Fruit fly (Drosophila melanogaster) whole organism, embryonic: ENCODE data around the gene hop.

Experiments
- Abd-B ChIP-seq: fragments of 200-800 bp; sonication (Bioruptor generic); optimal IDR thresholded peaks from 2 replicates; lab custom pipeline; 2018; ENCODE audit warnings: missing biosample characterization, mild to moderate bottlenecking, missing genetic modification characterization, moderate library complexity
- Antp ChIP-seq: fragments of 200-800 bp; sonication (Bioruptor generic); optimal IDR thresholded peaks from 3 replicates; lab custom pipeline; 2016; ENCODE audit warnings: missing biosample characterization, missing genetic modification characterization
- Atf6 ChIP-seq: fragments of 200-800 bp; sonication (Bioruptor generic); IDR thresholded peaks from 2 replicates; pipeline ENCODE4 v1.3.6; 2022; ENCODE audit warnings: missing biosample characterization, missing genetic modification characterization
- CG10209 ChIP-seq: fragments of 200-800 bp; sonication (Bioruptor generic); optimal IDR thresholded peaks from 3 replicates; lab custom pipeline; 2017; ENCODE audit warnings: missing biosample characterization, mild to moderate bottlenecking, missing genetic modification characterization, missing genetic modification reagents
- CG10959 ChIP-seq: fragments of 200-800 bp; sonication (Bioruptor generic); IDR thresholded peaks from 2 replicates; pipeline ENCODE4 v1.3.6; 2022; ENCODE audit warnings: missing biosample characterization, missing genetic modification characterization
- CG12769 ChIP-seq: fragments of 200-800 bp; sonication (Bioruptor generic); optimal IDR thresholded peaks from 2 replicates; lab custom pipeline; 2019; ENCODE audit warnings: missing biosample characterization, mild to moderate bottlenecking, missing genetic modification characterization, moderate library complexity
- CG13296 ChIP-seq: fragments of 200-800 bp; sonication (Bioruptor generic); optimal IDR thresholded peaks from 3 replicates; lab custom pipeline; 2018; ENCODE audit warnings: missing biosample characterization, mild to moderate bottlenecking, missing genetic modification characterization
- CG14441 ChIP-seq: fragments of 200-800 bp; sonication (Bioruptor generic); IDR thresholded peaks from 2 replicates; pipeline ENCODE4 v1.3.6; 2022; ENCODE audit warnings: missing biosample characterization, missing genetic modification characterization
- CG14667 ChIP-seq: fragments of 200-800 bp; sonication (Bioruptor generic); IDR thresholded peaks from 2 replicates; pipeline ENCODE4 v1.3.6; 2022; ENCODE audit warnings: missing biosample characterization, missing genetic modification characterization
- CG17361 ChIP-seq: fragments of 200-800 bp; sonication (Bioruptor generic); IDR thresholded peaks from 3 replicates; pipeline ENCODE4 v1.3.6; 2022; ENCODE audit warnings: missing biosample characterization, missing genetic modification characterization
- CG18262 ChIP-seq: fragments of 200-800 bp; optimal IDR thresholded peaks from 3 replicates; lab custom pipeline; 2019; ENCODE audit warnings: missing biosample characterization, mild to moderate bottlenecking, missing genetic modification characterization, moderate library complexity
- CG2120 ChIP-seq: fragments of 200-800 bp; sonication (Bioruptor generic); optimal IDR thresholded peaks from 3 replicates; lab custom pipeline; 2016; ENCODE audit warnings: missing biosample characterization, missing genetic modification characterization
- CG32772 ChIP-seq: fragments of 200-800 bp; sonication (Bioruptor generic); IDR thresholded peaks from 2 replicates; pipeline ENCODE4 v1.3.6; 2022; ENCODE audit warnings: missing biosample characterization, missing genetic modification characterization
- CG3726 ChIP-seq: fragments of 200-800 bp; sonication (Bioruptor generic); IDR thresholded peaks from 3 replicates; pipeline ENCODE4, ENCODE4 v1.3.6; 2022; ENCODE audit warnings: missing biosample characterization, missing genetic modification characterization
- CG4617 ChIP-seq: fragments of 200-800 bp; sonication (Bioruptor generic); optimal IDR thresholded peaks from 3 replicates; lab custom pipeline; 2016; ENCODE audit warnings: missing biosample characterization, missing genetic modification characterization, borderline replicate concordance
- CG4730 ChIP-seq: fragments of 200-800 bp; sonication (Bioruptor generic); IDR thresholded peaks from 2 replicates; pipeline ENCODE4 v1.3.6; 2022; ENCODE audit warnings: missing biosample characterization, missing genetic modification characterization
- CG4820 ChIP-seq: fragments of 200-800 bp; sonication (Bioruptor generic); optimal IDR thresholded peaks from 3 replicates; lab custom pipeline; 2016; ENCODE audit warnings: missing biosample characterization, missing genetic modification characterization
- CG6689 ChIP-seq: fragments of 200-800 bp; sonication (Bioruptor generic); IDR thresholded peaks from 2 replicates; pipeline ENCODE4 v1.3.6; 2022; ENCODE audit warnings: missing biosample characterization, missing genetic modification characterization
- CG6854 ChIP-seq: fragments of 200-800 bp; sonication (Bioruptor generic); optimal IDR thresholded peaks from 3 replicates; lab custom pipeline; 2017; ENCODE audit warnings: missing biosample characterization, mild to moderate bottlenecking, missing genetic modification characterization
- CG7556 ChIP-seq: fragments of 200-800 bp; sonication (Bioruptor generic); optimal IDR thresholded peaks from 2 replicates; lab custom pipeline; 2017; ENCODE audit warnings: missing biosample characterization, mild to moderate bottlenecking, missing genetic modification characterization
- CG7963 ChIP-seq: fragments of 200-800 bp; sonication (Bioruptor generic); IDR thresholded peaks from 3 replicates; pipeline ENCODE4 v1.3.6; 2022; ENCODE audit warnings: missing biosample characterization, missing genetic modification characterization; ENCODE audit not compliant: partially characterized antibody
- CG7987 ChIP-seq: fragments of 200-800 bp; sonication (Bioruptor generic); optimal IDR thresholded peaks from 2 replicates; lab custom pipeline; 2018; ENCODE audit warnings: missing biosample characterization, mild to moderate bottlenecking, missing genetic modification characterization, moderate library complexity
- CG8944 ChIP-seq: fragments of 200-800 bp; sonication (Bioruptor generic); optimal IDR thresholded peaks from 3 replicates; lab custom pipeline; 2016; ENCODE audit warnings: missing biosample characterization, missing genetic modification characterization
- CG9727 ChIP-seq: fragments of 200-800 bp; sonication (Bioruptor generic); optimal IDR thresholded peaks from 3 replicates; lab custom pipeline; 2017; ENCODE audit warnings: missing biosample characterization, mild to moderate bottlenecking, missing genetic modification characterization
- CTCF ChIP-seq: fragments of 200-800 bp; sonication (Bioruptor generic); optimal IDR thresholded peaks from 2 replicates; lab custom pipeline; 2017; ENCODE audit warnings: missing biosample characterization, mild to moderate bottlenecking, missing genetic modification characterization, moderate library complexity
- CkIIα-i1 ChIP-seq: fragments of 200-800 bp; sonication (Bioruptor generic); IDR thresholded peaks from 2 replicates; pipeline ENCODE4 v1.3.6; 2022; ENCODE audit warnings: missing biosample characterization, missing genetic modification characterization
- Dad ChIP-seq: fragments of 200-800 bp; sonication (Bioruptor generic); optimal IDR thresholded peaks from 3 replicates; lab custom pipeline; 2016; ENCODE audit warnings: missing biosample characterization, missing genetic modification characterization
- Fer3 ChIP-seq: fragments of 200-800 bp; sonication (Bioruptor generic); optimal IDR thresholded peaks from 2 replicates; lab custom pipeline; 2018; ENCODE audit warnings: missing biosample characterization, mild to moderate bottlenecking, missing genetic modification characterization, moderate library complexity
- Oli ChIP-seq: fragments of 200-800 bp; sonication (Bioruptor generic); optimal IDR thresholded peaks from 2 replicates; lab custom pipeline; 2018; ENCODE audit warnings: missing biosample characterization, mild to moderate bottlenecking, missing genetic modification characterization, moderate library complexity
- Opbp ChIP-seq: fragments of 200-800 bp; sonication (Bioruptor generic); IDR thresholded peaks from 3 replicates; pipeline ENCODE4 v1.3.6; 2022; ENCODE audit warnings: missing biosample characterization, missing genetic modification characterization; ENCODE audit not compliant: partially characterized antibody
- Pdp1 ChIP-seq, 2 experiments: fragments of 200-800 bp; sonication (Bioruptor generic); optimal IDR thresholded peaks; 3 replicates each; lab custom pipeline; 2016; ENCODE audit warnings: missing biosample characterization in 2 of 2, missing genetic modification characterization in 2 of 2, mild to moderate bottlenecking in 1 of 2, moderate library complexity in 1 of 2
- Sin3A ChIP-seq: fragments of >200 bp; optimal IDR thresholded peaks from 2 replicates; lab custom pipeline; 2018
- az2 ChIP-seq: fragments of 200-800 bp; sonication (Bioruptor generic); optimal IDR thresholded peaks from 3 replicates; lab custom pipeline; 2016; ENCODE audit warnings: missing biosample characterization, missing genetic modification characterization
- bcd ChIP-seq: fragments of 200-800 bp; sonication (Bioruptor generic); optimal IDR thresholded peaks from 2 replicates; lab custom pipeline; 2017; ENCODE audit warnings: missing biosample characterization, mild to moderate bottlenecking, missing genetic modification characterization
- chif ChIP-seq, 2 experiments: fragments of 200-800 bp; sonication (Bioruptor generic); optimal IDR thresholded peaks; 3 replicates each; lab custom pipeline; 2016; ENCODE audit warnings: missing biosample characterization in 2 of 2, missing genetic modification characterization in 2 of 2
- chn ChIP-seq: fragments of 200-800 bp; sonication (Bioruptor generic); optimal IDR thresholded peaks from 2 replicates; lab custom pipeline; 2016; ENCODE audit warnings: missing biosample characterization, missing genetic modification characterization
- croc ChIP-seq: fragments of 200-800 bp; sonication (Bioruptor generic); conservative IDR thresholded peaks from 3 replicates; pipeline ENCODE4 v1.3.6; 2022; ENCODE audit warnings: missing biosample characterization, missing genetic modification characterization
- da ChIP-seq: fragments of 200-800 bp; sonication (Bioruptor generic); optimal IDR thresholded peaks from 2 replicates; lab custom pipeline; 2016; ENCODE audit warnings: missing biosample characterization, missing genetic modification characterization
- gce ChIP-seq: fragments of 200-800 bp; sonication (Bioruptor generic); IDR thresholded peaks from 3 replicates; pipeline ENCODE4 v1.3.6; 2022; ENCODE audit warnings: missing biosample characterization, missing genetic modification characterization
- gem ChIP-seq: fragments of 200-800 bp; sonication (Bioruptor generic); optimal IDR thresholded peaks from 2 replicates; lab custom pipeline; 2019; ENCODE audit warnings: missing biosample characterization, mild to moderate bottlenecking, missing genetic modification characterization, moderate library complexity
- gro ChIP-seq: fragments of 200-800 bp; sonication (Bioruptor generic); optimal IDR thresholded peaks from 2 replicates; lab custom pipeline; 2016; ENCODE audit warnings: missing biosample characterization, missing genetic modification characterization
- hkb ChIP-seq, 2 experiments: fragments of 200-800 bp in 1 of 2; fragments of >200 bp in 1 of 2; sonication (Bioruptor generic) in 1 of 2; IDR thresholded peaks in 1 of 2; optimal IDR thresholded peaks in 1 of 2; 2 replicates each; pipeline versions ENCODE4 v1.3.6 to Lab custom; 2017 to 2022; ENCODE audit warnings: missing biosample characterization in 1 of 2, missing genetic modification characterization in 1 of 2
- odd ChIP-seq: fragments of 200-800 bp; sonication (Bioruptor generic); optimal IDR thresholded peaks from 2 replicates; lab custom pipeline; 2017; ENCODE audit warnings: missing biosample characterization, mild to moderate bottlenecking, missing genetic modification characterization
- phol ChIP-seq: fragments of 200-800 bp; sonication (Bioruptor generic); optimal IDR thresholded peaks from 3 replicates; lab custom pipeline; 2018; ENCODE audit warnings: missing biosample characterization, mild to moderate bottlenecking, missing genetic modification characterization, moderate library complexity
- rib ChIP-seq: fragments of 200-800 bp; sonication (Bioruptor generic); IDR thresholded peaks from 2 replicates; pipeline ENCODE4 v1.3.6; 2022; ENCODE audit warnings: missing biosample characterization, missing genetic modification characterization
- sens-2 ChIP-seq: fragments of 200-800 bp; sonication (Bioruptor generic); IDR thresholded peaks from 2 replicates; pipeline ENCODE4 v1.3.6; 2022; ENCODE audit warnings: missing biosample characterization, missing genetic modification characterization
- sob ChIP-seq: fragments of 200-800 bp; sonication (Bioruptor generic); IDR thresholded peaks from 2 replicates; pipeline ENCODE4 v1.3.6; 2022; ENCODE audit warnings: missing biosample characterization, missing genetic modification characterization
- tap ChIP-seq: fragments of 200-800 bp; optimal IDR thresholded peaks from 3 replicates; lab custom pipeline; 2019; ENCODE audit warnings: missing biosample characterization, mild to moderate bottlenecking, missing genetic modification characterization, moderate library complexity
- tio ChIP-seq: fragments of 200-800 bp; sonication (Bioruptor generic); optimal IDR thresholded peaks from 2 replicates; lab custom pipeline; 2017; ENCODE audit warnings: missing biosample characterization, missing genetic modification characterization, inconsistent platforms
- wek ChIP-seq: fragments of 200-800 bp; sonication (Bioruptor generic); optimal IDR thresholded peaks from 3 replicates; lab custom pipeline; 2018; ENCODE audit warnings: missing biosample characterization, mild to moderate bottlenecking, missing genetic modification characterization, moderate library complexity
- zfh2 ChIP-seq: fragments of 200-800 bp; sonication (Bioruptor generic); optimal IDR thresholded peaks from 2 replicates; lab custom pipeline; 2016; ENCODE audit warnings: missing biosample characterization, missing genetic modification characterization

Gene hop

DNA sequence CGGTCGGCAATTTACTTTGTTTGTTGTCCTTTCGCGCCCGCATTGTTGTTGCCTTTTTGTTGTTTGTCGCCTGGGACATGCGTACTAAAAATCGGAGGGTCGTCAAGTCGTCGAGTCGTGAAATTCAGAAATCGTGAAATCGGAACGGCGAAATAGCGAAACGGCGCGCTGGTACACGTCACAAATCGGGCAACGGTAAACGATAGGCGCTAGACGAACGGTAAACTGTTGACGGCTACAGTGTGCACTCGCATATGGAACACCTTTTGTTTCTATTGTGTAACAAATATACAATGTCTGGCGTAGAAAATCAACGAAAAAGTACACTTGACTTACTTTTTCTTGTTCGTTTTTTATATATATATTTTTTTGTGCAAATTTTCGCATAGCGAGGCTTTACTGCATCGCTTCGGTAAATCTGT is 16.1 kb upstream of the hop start (continued):
- TF ChIP-seq CG4617 (GFP tag; lab: Kevin White, UChicago) = no peak
- no peak for TF ChIP-seq CkIIα-i1
- peak; percentile 9 for TF ChIP-seq CTCF
- TF ChIP-seq Atf6 (GFP tag; lab: Robert Waterston, UW) = peak; percentile 87
- TF ChIP-seq zfh2 = peak; percentile 49
- peak; percentile 27 for TF ChIP-seq CG18262 (tag; lab: Kevin White, UChicago)
- peak; percentile 45 for TF ChIP-seq phol
- peak; percentile 75 for TF ChIP-seq gem (tag; lab: Kevin White, UChicago)
- no peak for TF ChIP-seq sens-2 (GFP tag; lab: Robert Waterston, UW)
- TF ChIP-seq CG14667 (GFP tag; lab: Robert Waterston, UW) = peak; percentile 72
- TF ChIP-seq odd (GFP tag; lab: Kevin White, UChicago) = peak; percentile 21
- peak; percentile 21 for TF ChIP-seq az2
- TF ChIP-seq CG17361 (GFP tag; lab: Robert Waterston, UW) = peak; percentile 52
- peak; percentile 62; the same call in 1 of the 2 replicates for TF ChIP-seq CG32772 (GFP tag; lab: Robert Waterston, UW)
- TF ChIP-seq croc (GFP tag; lab: Robert Waterston, UW) = peak; percentile 32; the same call in 2 of the 3 replicates
- TF ChIP-seq CG14441 (GFP tag; lab: Robert Waterston, UW) = peak; percentile 76
- TF ChIP-seq Sin3A (lab: Kevin White, UChicago) = no peak
- TF ChIP-seq Oli = peak; percentile 60
- TF ChIP-seq sob (GFP tag; lab: Robert Waterston, UW) = peak; percentile 88
- TF ChIP-seq wek (GFP tag; lab: Kevin White, UChicago) = no peak
- peak; percentile 17 for TF ChIP-seq Dad (GFP tag; lab: Kevin White, UChicago)
- TF ChIP-seq CG6689 (GFP tag; lab: Robert Waterston, UW) = peak; percentile 66
- 0 out of 3 replicates have a peak, but pooled peaks have one; percentile 44 for TF ChIP-seq gce
- peak; percentile 63 for TF ChIP-seq CG7556 (GFP tag; lab: Kevin White, UChicago)
- peak; percentile 57 for TF ChIP-seq gro (GFP tag; lab: Kevin White, UChicago)
- TF ChIP-seq hkb (optimal IDR thresholded peaks at IDR 0.05; lab: Kevin White, UChicago) = no peak
- peak; percentile 73 for TF ChIP-seq hkb (GFP tag; IDR thresholded peaks at IDR 0.05; lab: Robert Waterston, UW)
- TF ChIP-seq CG6854 (GFP tag; lab: Kevin White, UChicago) = peak; percentile 58
- TF ChIP-seq tap (tag; lab: Kevin White, UChicago) = peak; percentile 16
- peak; percentile 65 to 74 for TF ChIP-seq Pdp1 (GFP tag; optimal IDR thresholded peaks at IDR 0.05; lab: Kevin White, UChicago)
- peak; percentile 42 for TF ChIP-seq tio (GFP tag; lab: Kevin White, UChicago)
- no peak for TF ChIP-seq CG12769 (tag; lab: Kevin White, UChicago)
- peak; percentile 43 for TF ChIP-seq chn
- peak; percentile 61 for TF ChIP-seq CG9727 (GFP tag; lab: Kevin White, UChicago)
- TF ChIP-seq chif (GFP tag; optimal IDR thresholded peaks at IDR 0.05; lab: Kevin White, UChicago) = peak in 1 of 2 experiments; percentile 26
- peak; percentile 72 for TF ChIP-seq bcd (GFP tag; lab: Kevin White, UChicago)
- TF ChIP-seq Fer3 = peak; percentile 77
- TF ChIP-seq CG4820 = peak; percentile 32
- peak; percentile 40 for TF ChIP-seq CG10209 (GFP tag; lab: Kevin White, UChicago)
- no peak for TF ChIP-seq Opbp (GFP tag; lab: Robert Waterston, UW)
- TF ChIP-seq CG13296 (GFP tag; lab: Kevin White, UChicago) = peak; percentile 76
- peak; percentile 61; the same call in 1 of the 3 replicates for TF ChIP-seq CG3726
- no peak for TF ChIP-seq da (GFP tag; lab: Kevin White, UChicago)
- TF ChIP-seq Antp = peak; percentile 46
- no peak for TF ChIP-seq CG10959 (GFP tag; lab: Robert Waterston, UW)
- peak; percentile 90 for TF ChIP-seq CG2120
- TF ChIP-seq CG8944 (GFP tag; lab: Kevin White, UChicago) = peak; percentile 21
- peak; percentile 62 for TF ChIP-seq Abd-B
- TF ChIP-seq CG4730 = peak; percentile 63; the same call in 1 of the 2 replicates
- peak; percentile 58; the same call in 1 of the 2 replicates for TF ChIP-seq rib (GFP tag; lab: Robert Waterston, UW)
- no peak for TF ChIP-seq CG7963 (GFP tag; lab: Robert Waterston, UW)
- no peak for TF ChIP-seq CG7987
